Fruit fly (Drosophila melanogaster) Kc167 (cell line): ENCODE results near the gene lectin-33A.

Source experiments
- Sin3A ChIP-seq: fragments of >200 bp; optimal IDR thresholded peaks from 2 replicates; lab custom pipeline; 2018; ENCODE audit warnings: missing external identifiers
- h ChIP-seq: fragments of >200 bp; optimal IDR thresholded peaks from 3 replicates; lab custom pipeline; 2018; ENCODE audit warnings: missing external identifiers
- insv ChIP-seq: fragments of >200 bp; optimal IDR thresholded peaks from 3 replicates; lab custom pipeline; 2018; ENCODE audit warnings: missing external identifiers
- psq ChIP-seq: fragments of >200 bp; optimal IDR thresholded peaks from 2 replicates; lab custom pipeline; 2017; ENCODE audit warnings: missing external identifiers
- ttk ChIP-seq: sonication (Bioruptor generic); optimal IDR thresholded peaks from 2 replicates; lab custom pipeline; 2017; ENCODE audit warnings: missing external identifiers

dm6 chr2L:11049723-11050122 lies 47.9 kb downstream of the lectin-33A start:
- TF ChIP-seq h, result no peak
- TF ChIP-seq insv (lab: Kevin White, UChicago), result no peak
- no peak for TF ChIP-seq ttk
- TF ChIP-seq Sin3A, result no peak
- no peak for TF ChIP-seq psq (lab: Kevin White, UChicago)
